Fruit fly (Drosophila melanogaster) whole organism, embryonic: ENCODE data around the gene CG6567.

Experiments used
- ATbp ChIP-seq: fragments of 200-800 bp; sonication (Bioruptor generic); optimal IDR thresholded peaks from 2 replicates; lab custom pipeline; 2017; ENCODE audit warnings: missing biosample characterization, mild to moderate bottlenecking, missing genetic modification characterization, missing genetic modification reagents
- Aef1 ChIP-seq: fragments of 200-800 bp; sonication (Bioruptor generic); IDR thresholded peaks from 3 replicates; pipeline ENCODE4 v1.3.6; 2022; ENCODE audit warnings: missing biosample characterization, missing genetic modification characterization
- Antp ChIP-seq: fragments of 200-800 bp; sonication (Bioruptor generic); optimal IDR thresholded peaks from 3 replicates; lab custom pipeline; 2016; ENCODE audit warnings: missing biosample characterization, missing genetic modification characterization
- Atf3 ChIP-seq: fragments of 200-800 bp; sonication (Bioruptor generic); optimal IDR thresholded peaks from 3 replicates; lab custom pipeline; 2016; ENCODE audit warnings: missing biosample characterization, missing genetic modification characterization
- CG10147 ChIP-seq: fragments of 200-800 bp; sonication (Bioruptor generic); optimal IDR thresholded peaks from 2 replicates; lab custom pipeline; 2019; ENCODE audit warnings: missing biosample characterization, mild to moderate bottlenecking, missing genetic modification characterization, moderate library complexity
- CG1024 ChIP-seq: fragments of 200-800 bp; sonication (Bioruptor generic); IDR thresholded peaks from 2 replicates; pipeline ENCODE4 v1.3.6; 2022; ENCODE audit warnings: missing biosample characterization, missing genetic modification characterization
- CG10267 ChIP-seq: fragments of 200-800 bp; sonication (Bioruptor generic); optimal IDR thresholded peaks from 2 replicates; lab custom pipeline; 2018; ENCODE audit warnings: missing biosample characterization, mild to moderate bottlenecking, missing genetic modification characterization, moderate library complexity
- CG10654 ChIP-seq: fragments of 200-800 bp; sonication (Bioruptor generic); optimal IDR thresholded peaks from 2 replicates; lab custom pipeline; 2016; ENCODE audit warnings: missing biosample characterization, missing genetic modification characterization
- CG11696 ChIP-seq: fragments of 200-800 bp; sonication (Bioruptor generic); IDR thresholded peaks from 2 replicates; pipeline ENCODE4 v1.3.6; 2022; ENCODE audit warnings: missing biosample characterization, missing genetic modification characterization
- CG12071 ChIP-seq: fragments of 200-800 bp; sonication (Bioruptor generic); optimal IDR thresholded peaks from 3 replicates; lab custom pipeline; 2018; ENCODE audit warnings: missing biosample characterization, mild to moderate bottlenecking, missing genetic modification characterization
- CG1529 ChIP-seq: fragments of 200-800 bp; sonication (Bioruptor generic); optimal IDR thresholded peaks from 3 replicates; lab custom pipeline; 2018; ENCODE audit warnings: missing biosample characterization, missing genetic modification characterization
- CG15479 ChIP-seq: fragments of 200-800 bp; sonication (Bioruptor generic); optimal IDR thresholded peaks from 3 replicates; lab custom pipeline; 2019; ENCODE audit warnings: missing biosample characterization, mild to moderate bottlenecking, missing genetic modification characterization, moderate library complexity
- CG1603 ChIP-seq: fragments of 200-800 bp; sonication (Bioruptor generic); optimal IDR thresholded peaks from 2 replicates; lab custom pipeline; 2019; ENCODE audit warnings: missing biosample characterization, mild to moderate bottlenecking, missing genetic modification characterization, moderate library complexity
- CG17361 ChIP-seq: fragments of 200-800 bp; sonication (Bioruptor generic); IDR thresholded peaks from 3 replicates; pipeline ENCODE4 v1.3.6; 2022; ENCODE audit warnings: missing biosample characterization, missing genetic modification characterization
- CG17385 ChIP-seq: fragments of 200-800 bp; sonication (Bioruptor generic); optimal IDR thresholded peaks from 3 replicates; lab custom pipeline; 2018; ENCODE audit warnings: missing biosample characterization, mild to moderate bottlenecking, missing genetic modification characterization
- CG17612 ChIP-seq: fragments of 200-800 bp; sonication (Bioruptor generic); IDR thresholded peaks from 2 replicates; pipeline ENCODE4 v1.3.6; 2022; ENCODE audit warnings: missing biosample characterization, missing genetic modification characterization
- CG17829 ChIP-seq: fragments of 200-800 bp; optimal IDR thresholded peaks from 2 replicates; lab custom pipeline; 2019; ENCODE audit warnings: missing biosample characterization, mild to moderate bottlenecking, missing genetic modification characterization, moderate library complexity
- CG18599 ChIP-seq: fragments of 200-800 bp; sonication (Bioruptor generic); optimal IDR thresholded peaks from 3 replicates; lab custom pipeline; 2017; ENCODE audit warnings: missing biosample characterization, missing genetic modification characterization, mild to moderate bottlenecking, moderate library complexity, missing genetic modification reagents
- CG31365 ChIP-seq: fragments of 200-800 bp; sonication (Bioruptor generic); optimal IDR thresholded peaks from 2 replicates; lab custom pipeline; 2018; ENCODE audit warnings: missing biosample characterization, mild to moderate bottlenecking, missing genetic modification characterization
- CG7271 ChIP-seq: fragments of 200-800 bp; sonication (Bioruptor generic); optimal IDR thresholded peaks from 2 replicates; lab custom pipeline; 2018; ENCODE audit warnings: missing biosample characterization, mild to moderate bottlenecking, missing genetic modification characterization, moderate library complexity
- CG8089 ChIP-seq: fragments of 200-800 bp; sonication (Bioruptor generic); optimal IDR thresholded peaks from 3 replicates; lab custom pipeline; 2016; ENCODE audit warnings: missing biosample characterization, missing genetic modification characterization
- CG8281 ChIP-seq: fragments of 200-800 bp; sonication (Bioruptor generic); optimal IDR thresholded peaks from 2 replicates; lab custom pipeline; 2018; ENCODE audit warnings: missing biosample characterization, mild to moderate bottlenecking, missing genetic modification characterization, moderate library complexity
- CG8924 ChIP-seq: fragments of 200-800 bp; optimal IDR thresholded peaks from 3 replicates; lab custom pipeline; 2019; ENCODE audit warnings: missing biosample characterization, mild to moderate bottlenecking, missing genetic modification characterization, moderate library complexity
- CG9797 ChIP-seq: fragments of 200-800 bp; sonication (Bioruptor generic); optimal IDR thresholded peaks from 3 replicates; lab custom pipeline; 2018; ENCODE audit warnings: missing biosample characterization, mild to moderate bottlenecking, missing genetic modification characterization
- Doc3 ChIP-seq: fragments of 200-800 bp; sonication (Bioruptor generic); IDR thresholded peaks from 3 replicates; pipeline ENCODE4 v1.3.6; 2022; ENCODE audit warnings: missing biosample characterization, missing genetic modification characterization; ENCODE audit not compliant: partially characterized antibody
- Dp ChIP-seq: fragments of 200-800 bp; sonication (Bioruptor generic); optimal IDR thresholded peaks from 2 replicates; lab custom pipeline; 2018; ENCODE audit warnings: missing biosample characterization, mild to moderate bottlenecking, missing genetic modification characterization, moderate library complexity
- E2f1 ChIP-seq: fragments of 200-800 bp; sonication (Bioruptor generic); IDR thresholded peaks from 2 replicates; pipeline ENCODE4 v1.3.6; 2022; ENCODE audit warnings: missing biosample characterization, missing genetic modification characterization
- HLH3B ChIP-seq: fragments of 200-800 bp; sonication (Bioruptor generic); IDR thresholded peaks from 2 replicates; pipeline ENCODE4 v1.3.6; 2022; ENCODE audit warnings: missing biosample characterization, missing genetic modification characterization
- Meics ChIP-seq: fragments of 200-800 bp; sonication (Bioruptor generic); optimal IDR thresholded peaks from 2 replicates; lab custom pipeline; 2017; ENCODE audit warnings: missing biosample characterization, mild to moderate bottlenecking, missing genetic modification characterization
- NK7.1 ChIP-seq: fragments of 200-800 bp; sonication (Bioruptor generic); optimal IDR thresholded peaks from 3 replicates; lab custom pipeline; 2016; ENCODE audit warnings: missing biosample characterization, missing genetic modification characterization
- Side ChIP-seq: fragments of 200-800 bp; sonication (Bioruptor generic); optimal IDR thresholded peaks from 2 replicates; lab custom pipeline; 2016; ENCODE audit warnings: missing biosample characterization, missing genetic modification characterization
- Ssrp ChIP-seq: fragments of 200-800 bp; sonication (Bioruptor generic); optimal IDR thresholded peaks from 2 replicates; lab custom pipeline; 2018; ENCODE audit warnings: missing biosample characterization, mild to moderate bottlenecking, missing genetic modification characterization, moderate library complexity
- br ChIP-seq: fragments of >200 bp; optimal IDR thresholded peaks from 2 replicates; lab custom pipeline; 2017
- cas ChIP-seq: fragments of 200-800 bp; sonication (Bioruptor generic); IDR thresholded peaks from 2 replicates; pipeline ENCODE4 v1.3.6; 2022; ENCODE audit warnings: missing biosample characterization, missing genetic modification characterization
- chm ChIP-seq: fragments of 200-800 bp; sonication (Bioruptor generic); IDR thresholded peaks from 2 replicates; pipeline ENCODE4 v1.3.6; 2022; ENCODE audit warnings: missing biosample characterization, missing genetic modification characterization
- dimm ChIP-seq: fragments of 200-800 bp; sonication (Bioruptor generic); IDR thresholded peaks from 2 replicates; pipeline ENCODE4 v1.3.6; 2022; ENCODE audit warnings: missing biosample characterization, missing genetic modification characterization
- en ChIP-seq: fragments of 200-800 bp; sonication (Bioruptor generic); optimal IDR thresholded peaks from 2 replicates; lab custom pipeline; 2016; ENCODE audit warnings: missing biosample characterization, missing genetic modification characterization
- jing ChIP-seq: fragments of 200-800 bp; sonication (Bioruptor generic); optimal IDR thresholded peaks from 2 replicates; lab custom pipeline; 2018; ENCODE audit warnings: missing biosample characterization, mild to moderate bottlenecking, missing genetic modification characterization
- kah ChIP-seq: fragments of 200-800 bp; sonication (Bioruptor generic); optimal IDR thresholded peaks from 2 replicates; lab custom pipeline; 2018; ENCODE audit warnings: missing biosample characterization, mild to moderate bottlenecking, missing genetic modification characterization
- knrl ChIP-seq: fragments of 200-800 bp; sonication (Bioruptor generic); IDR thresholded peaks from 3 replicates; pipeline ENCODE4 v1.3.6; 2022; ENCODE audit warnings: missing biosample characterization, missing genetic modification characterization; ENCODE audit not compliant: partially characterized antibody
- lov ChIP-seq, 2 experiments: fragments of 200-800 bp in 1 of 2; fragments of >200 bp in 1 of 2; sonication (Bioruptor generic) in 1 of 2; IDR thresholded peaks in 1 of 2; optimal IDR thresholded peaks in 1 of 2; 2 replicates in 1 of 2; 3 replicates in 1 of 2; pipeline versions ENCODE4 v1.3.6 to Lab custom; 2017 to 2022; ENCODE audit warnings: missing biosample characterization in 1 of 2, missing genetic modification characterization in 1 of 2
- luna ChIP-seq: fragments of 200-800 bp; sonication (Bioruptor generic); optimal IDR thresholded peaks from 2 replicates; lab custom pipeline; 2016; ENCODE audit warnings: missing biosample characterization, missing genetic modification characterization
- mirr ChIP-seq: fragments of 200-800 bp; sonication (Bioruptor generic); optimal IDR thresholded peaks from 3 replicates; lab custom pipeline; 2018; ENCODE audit warnings: missing biosample characterization, mild to moderate bottlenecking, missing genetic modification characterization
- run ChIP-seq: fragments of 200-800 bp; sonication (Bioruptor generic); optimal IDR thresholded peaks from 3 replicates; lab custom pipeline; 2018; ENCODE audit warnings: missing biosample characterization, mild to moderate bottlenecking, missing genetic modification characterization
- seq ChIP-seq: fragments of 200-800 bp; sonication (Bioruptor generic); IDR thresholded peaks from 2 replicates; pipeline ENCODE4 v1.3.6; 2022; ENCODE audit warnings: missing biosample characterization, missing genetic modification characterization
- ssp ChIP-seq: fragments of 200-800 bp; sonication (Bioruptor generic); IDR thresholded peaks from 2 replicates; pipeline ENCODE4 v1.3.6; 2022; ENCODE audit warnings: missing biosample characterization, missing genetic modification characterization
- sug ChIP-seq: fragments of 200-800 bp; optimal IDR thresholded peaks from 2 replicates; lab custom pipeline; 2019; ENCODE audit warnings: missing biosample characterization, mild to moderate bottlenecking, missing genetic modification characterization, moderate library complexity
- ttk ChIP-seq: fragments of 200-800 bp; sonication (Bioruptor generic); IDR thresholded peaks from 2 replicates; pipeline ENCODE4 v2.1.2; 2022; ENCODE audit warnings: missing biosample characterization, missing genetic modification characterization
- tx ChIP-seq: fragments of 200-800 bp; sonication (Bioruptor generic); optimal IDR thresholded peaks from 2 replicates; lab custom pipeline; 2016; ENCODE audit warnings: missing biosample characterization, missing genetic modification characterization
- unc-4 ChIP-seq: fragments of 200-800 bp; sonication (Bioruptor generic); IDR thresholded peaks from 2 replicates; pipeline ENCODE4 v1.3.6; 2022; ENCODE audit warnings: missing biosample characterization, missing genetic modification characterization; ENCODE audit not compliant: partially characterized antibody

The CG6567 gene

dm6 chr3R:10885422-10886081 lies 31.3 kb upstream of the CG6567 start, which contains the start of gene Leash (continued):
- TF ChIP-seq Side (GFP tag; lab: Kevin White, UChicago) (no peak), CG1529 (GFP tag; lab: Kevin White, UChicago) (no peak), Antp (GFP tag; lab: Kevin White, UChicago) (no peak), CG10147 (no peak), CG17361 (GFP tag; lab: Robert Waterston, UW) (no peak), CG8281 (no peak), br (lab: Kevin White, UChicago) (no peak), knrl (GFP tag; lab: Robert Waterston, UW) (peak; percentile 26; the same call in 1 of the 3 replicates), tx (GFP tag; lab: Kevin White, UChicago) (no peak), Meics (no peak), jing (GFP tag; lab: Kevin White, UChicago) (no peak), CG8089 (GFP tag; lab: Kevin White, UChicago) (no peak), run (tag; lab: Kevin White, UChicago) (no peak), dimm (no peak), E2f1 (GFP tag; lab: Robert Waterston, UW) (no peak), Atf3 (GFP tag; lab: Kevin White, UChicago) (no peak), CG18599 (GFP tag; lab: Kevin White, UChicago) (no peak), CG11696 (GFP tag; lab: Robert Waterston, UW) (no peak), en (GFP tag; lab: Kevin White, UChicago) (no peak), CG31365 (tag; lab: Kevin White, UChicago) (no peak), CG7271 (tag; lab: Kevin White, UChicago) (no peak), luna (GFP tag; lab: Kevin White, UChicago) (no peak), seq (no peak), CG17829 (no peak), sug (tag; lab: Kevin White, UChicago) (no peak), ttk (no peak), ATbp (no peak), Doc3 (GFP tag; lab: Robert Waterston, UW) (no peak; the same call in 2 of the 3 replicates), Ssrp (tag; lab: Kevin White, UChicago) (no peak), CG15479 (no peak), CG1024 (no peak), CG17385 (no peak), CG17612 (GFP tag; lab: Robert Waterston, UW) (no peak), CG1603 (tag; lab: Kevin White, UChicago) (no peak), chm (GFP tag; lab: Robert Waterston, UW) (no peak), CG9797 (GFP tag; lab: Kevin White, UChicago) (peak; percentile 38), CG10267 (tag; lab: Kevin White, UChicago) (no peak), CG12071 (GFP tag; lab: Kevin White, UChicago) (no peak), kah (GFP tag; lab: Kevin White, UChicago) (no peak), HLH3B (GFP tag; lab: Robert Waterston, UW) (no peak), CG8924 (tag; lab: Kevin White, UChicago) (no peak), cas (GFP tag; lab: Robert Waterston, UW) (no peak), NK7.1 (GFP tag; lab: Kevin White, UChicago) (no peak), lov (optimal IDR thresholded peaks at IDR 0.05; lab: Kevin White, UChicago) (no peak), lov (GFP tag; IDR thresholded peaks at IDR 0.05; lab: Robert Waterston, UW) (no peak), Dp (peak; percentile 73), unc-4 (GFP tag; lab: Robert Waterston, UW) (peak; percentile 60; the same call in 1 of the 2 replicates), ssp (GFP tag; lab: Robert Waterston, UW) (no peak), CG10654 (no peak), mirr (no peak), Aef1 (GFP tag; lab: Robert Waterston, UW) (peak; percentile 27; the same call in 1 of the 3 replicates)
